Fruit fly (Drosophila melanogaster) S2 (cell line): ENCODE measurements around the gene Kots.

ENCODE experiments used
- CG8478 ChIP-seq: fragments of >200 bp; optimal IDR thresholded peaks from 2 replicates; lab custom pipeline; 2018
- CTCF ChIP-seq, 2 experiments: fragments of >200 bp; optimal IDR thresholded peaks; 2 replicates each; lab custom pipeline; 2018

The Kots gene

dm6 chr3R:13964074-13964473, at the start of gene Kots:
Gene Kots, minus strand, starts transcription at chr3R:13964174.
- TF ChIP-seq CTCF (optimal IDR thresholded peaks at IDR 0.05; lab: Kevin White, UChicago) (no peak), CG8478 (no peak)

dm6 chr3R:14012478-14013146, 48.6 kb upstream of the Kots start:
- TF ChIP-seq CTCF (optimal IDR thresholded peaks at IDR 0.05; lab: Kevin White, UChicago) = no peak
- no peak for TF ChIP-seq CG8478

dm6 chr3R:14011629-14012028, 47.7 kb upstream of the Kots start:
- TF ChIP-seq CG8478 = no peak
- no peak for TF ChIP-seq CTCF (optimal IDR thresholded peaks at IDR 0.05; lab: Kevin White, UChicago)

- TF ChIP-seq CG8478 (no peak), CTCF (optimal IDR thresholded peaks at IDR 0.05; lab: Kevin White, UChicago) (no peak)
Measured at dm6 chr3R:14011175-14011574, 47.2 kb upstream of the Kots start.

dm6 chr3R:14009643-14010042, 45.7 kb upstream of the Kots start:
- TF ChIP-seq CG8478 = no peak
- TF ChIP-seq CTCF (optimal IDR thresholded peaks at IDR 0.05; lab: Kevin White, UChicago) = no peak

dm6 chr3R:14008854-14009253, 44.9 kb upstream of the Kots start:
- TF ChIP-seq CG8478 (no peak), CTCF (optimal IDR thresholded peaks at IDR 0.05; lab: Kevin White, UChicago) (no peak)

- TF ChIP-seq CG8478 = no peak
- no peak for TF ChIP-seq CTCF (optimal IDR thresholded peaks at IDR 0.05; lab: Kevin White, UChicago)
Measured at dm6 chr3R:14007550-14007949, 43.6 kb upstream of the Kots start.

dm6 chr3R:14006893-14007255, 42.9 kb upstream of the Kots start:
- TF ChIP-seq CG8478 (no peak), CTCF (optimal IDR thresholded peaks at IDR 0.05; lab: Kevin White, UChicago) (no peak)

dm6 chr3R:14006224-14006892, 42.4 kb upstream of the Kots start:
- TF ChIP-seq CG8478 (no peak), CTCF (optimal IDR thresholded peaks at IDR 0.05; lab: Kevin White, UChicago) (no peak)

dm6 chr3R:14005152-14005551, 41.2 kb upstream of the Kots start:
- no peak for TF ChIP-seq CTCF (optimal IDR thresholded peaks at IDR 0.05; lab: Kevin White, UChicago)
- no peak for TF ChIP-seq CG8478

- no peak for TF ChIP-seq CTCF (optimal IDR thresholded peaks at IDR 0.05; lab: Kevin White, UChicago)
- no peak for TF ChIP-seq CG8478
Measured at dm6 chr3R:14003845-14004244, 39.9 kb upstream of the Kots start.

- TF ChIP-seq CG8478 = no peak
- no peak for TF ChIP-seq CTCF (optimal IDR thresholded peaks at IDR 0.05; lab: Kevin White, UChicago)
Measured at dm6 chr3R:14002146-14002846, 38.3 kb upstream of the Kots start.

dm6 chr3R:14001208-14001916, 37.4 kb upstream of the Kots start:
- TF ChIP-seq CTCF (optimal IDR thresholded peaks at IDR 0.05; lab: Kevin White, UChicago) (no peak), CG8478 (no peak)

dm6 chr3R:13999531-13999930, 35.6 kb upstream of the Kots start:
- no peak for TF ChIP-seq CG8478
- TF ChIP-seq CTCF (optimal IDR thresholded peaks at IDR 0.05; lab: Kevin White, UChicago) = no peak

- TF ChIP-seq CTCF (optimal IDR thresholded peaks at IDR 0.05; lab: Kevin White, UChicago) (no peak), CG8478 (no peak)
Measured at dm6 chr3R:13998595-13998994, 34.6 kb upstream of the Kots start.

- no peak for TF ChIP-seq CTCF (optimal IDR thresholded peaks at IDR 0.05; lab: Kevin White, UChicago)
- no peak for TF ChIP-seq CG8478
Measured at dm6 chr3R:13998162-13998561, 34.2 kb upstream of the Kots start.
